Worm (Caenorhabditis elegans) whole organism, late embryonic: ENCODE measurements around the gene adal-1.

Experiments
- F13H6.1 ChIP-seq: sonication (generic microtip); optimal IDR thresholded peaks from 2 replicates; lab custom pipeline; 2016; ENCODE audit warnings: missing genetic modification characterization, missing compliant biosample characterization
- K09A11.1 ChIP-seq: sonication (generic microtip); optimal IDR thresholded peaks from 2 replicates; lab custom pipeline; 2017; ENCODE audit warnings: antibody characterized with exemption, mild to moderate bottlenecking, missing genetic modification characterization, missing compliant biosample characterization; ENCODE audit not compliant: insufficient read depth
- T23F11.4 ChIP-seq: fragments of 200-800 bp; sonication (Bioruptor generic); optimal IDR thresholded peaks from 2 replicates; lab custom pipeline; 2018; ENCODE audit warnings: mild to moderate bottlenecking, missing genetic modification characterization, missing compliant biosample characterization
- ahr-1 ChIP-seq: sonication (generic microtip); optimal IDR thresholded peaks from 2 replicates; lab custom pipeline; 2016; ENCODE audit warnings: missing genetic modification characterization, missing compliant biosample characterization
- ceh-19 ChIP-seq: fragments of 200-800 bp; sonication (Bioruptor generic); optimal IDR thresholded peaks from 2 replicates; lab custom pipeline; 2018; ENCODE audit warnings: mild to moderate bottlenecking, missing genetic modification characterization, missing compliant biosample characterization
- ceh-2 ChIP-seq: sonication (generic microtip); optimal IDR thresholded peaks from 2 replicates; lab custom pipeline; 2016; ENCODE audit warnings: missing genotype, missing genetic modification characterization, missing compliant biosample characterization
- ceh-22 ChIP-seq: sonication (generic microtip); optimal IDR thresholded peaks from 2 replicates; lab custom pipeline; 2017; ENCODE audit warnings: missing biosample characterization, missing genetic modification characterization
- ceh-24 ChIP-seq: sonication (generic microtip); optimal IDR thresholded peaks from 2 replicates; lab custom pipeline; 2016; ENCODE audit warnings: mild to moderate bottlenecking, missing genetic modification characterization, missing compliant biosample characterization
- ceh-30 ChIP-seq: fragments of 150-350 bp; optimal IDR thresholded peaks from 2 replicates; lab custom pipeline; 2014; ENCODE audit warnings: missing biosample characterization, missing genetic modification characterization
- ceh-34 ChIP-seq: sonication (generic microtip); optimal IDR thresholded peaks from 2 replicates; lab custom pipeline; 2016; ENCODE audit warnings: mild to moderate bottlenecking, missing genetic modification characterization, missing compliant biosample characterization
- ceh-45 ChIP-seq: fragments of 200-800 bp; sonication (Bioruptor generic); IDR thresholded peaks from 2 replicates; pipeline ENCODE4 v1.3.6; 2022; ENCODE audit warnings: missing genetic modification reagents, missing genetic modification characterization, missing compliant biosample characterization
- ceh-48 ChIP-seq: sonication (generic microtip); optimal IDR thresholded peaks from 2 replicates; lab custom pipeline; 2016; ENCODE audit warnings: missing genetic modification characterization, inconsistent platforms, missing compliant biosample characterization
- ceh-9 ChIP-seq: sonication (generic microtip); optimal IDR thresholded peaks from 2 replicates; lab custom pipeline; 2016; ENCODE audit warnings: mild to moderate bottlenecking, missing genetic modification characterization, inconsistent platforms, missing compliant biosample characterization
- che-1 ChIP-seq: sonication (generic microtip); optimal IDR thresholded peaks from 2 replicates; lab custom pipeline; 2016; ENCODE audit warnings: mild to moderate bottlenecking, missing genetic modification characterization, missing compliant biosample characterization
- dve-1 ChIP-seq: sonication (generic microtip); optimal IDR thresholded peaks from 2 replicates; lab custom pipeline; 2017; ENCODE audit warnings: antibody characterized with exemption, mild to moderate bottlenecking, missing genetic modification characterization, missing compliant biosample characterization
- elt-4 ChIP-seq: sonication (generic microtip); optimal IDR thresholded peaks from 2 replicates; lab custom pipeline; 2016; ENCODE audit warnings: missing genetic modification characterization, missing compliant biosample characterization
- ets-4 ChIP-seq: sonication (generic microtip); optimal IDR thresholded peaks from 2 replicates; lab custom pipeline; 2016; ENCODE audit warnings: missing genetic modification characterization, missing compliant biosample characterization
- eyg-1 ChIP-seq: sonication (generic microtip); optimal IDR thresholded peaks from 2 replicates; lab custom pipeline; 2016; ENCODE audit warnings: missing genotype, missing genetic modification characterization, missing compliant biosample characterization
- fkh-6 ChIP-seq: sonication (generic microtip); optimal IDR thresholded peaks from 2 replicates; lab custom pipeline; 2016; ENCODE audit warnings: missing genetic modification characterization, missing compliant biosample characterization
- gmeb-2 ChIP-seq: sonication (generic microtip); optimal IDR thresholded peaks from 2 replicates; lab custom pipeline; 2016; ENCODE audit warnings: missing genetic modification characterization, inconsistent platforms, missing compliant biosample characterization
- hlh-8 ChIP-seq: sonication (generic microtip); optimal IDR thresholded peaks from 2 replicates; lab custom pipeline; 2016; ENCODE audit warnings: missing genotype, missing genetic modification characterization, missing compliant biosample characterization
- lin-11 ChIP-seq: fragments of 200-800 bp; sonication (Bioruptor generic); optimal IDR thresholded peaks from 2 replicates; lab custom pipeline; 2018; ENCODE audit warnings: mild to moderate bottlenecking, missing genetic modification characterization, missing compliant biosample characterization
- mec-3 ChIP-seq: sonication (generic microtip); optimal IDR thresholded peaks from 2 replicates; lab custom pipeline; 2016; ENCODE audit warnings: borderline replicate concordance, missing genetic modification characterization, missing compliant biosample characterization
- pat-9 ChIP-seq: fragments of 200-800 bp; sonication (Bioruptor generic); optimal IDR thresholded peaks from 2 replicates; lab custom pipeline; 2018; ENCODE audit warnings: mild to moderate bottlenecking, missing genetic modification characterization, moderate library complexity, missing compliant biosample characterization
- pha-2 ChIP-seq: sonication (generic microtip); optimal IDR thresholded peaks from 2 replicates; lab custom pipeline; 2017; ENCODE audit warnings: mild to moderate bottlenecking, missing genetic modification characterization, missing compliant biosample characterization
- pqm-1 ChIP-seq: sonication (generic microtip); optimal IDR thresholded peaks from 2 replicates; lab custom pipeline; 2016; ENCODE audit warnings: missing genetic modification characterization, missing compliant biosample characterization
- rnt-1 ChIP-seq: sonication (generic microtip); optimal IDR thresholded peaks from 2 replicates; lab custom pipeline; 2016; ENCODE audit warnings: missing genetic modification characterization, missing compliant biosample characterization
- sdc-2 ChIP-seq: sonication (generic microtip); optimal IDR thresholded peaks from 2 replicates; lab custom pipeline; 2016; ENCODE audit warnings: missing genotype, missing genetic modification characterization, missing compliant biosample characterization
- tbx-2 ChIP-seq: sonication (generic microtip); optimal IDR thresholded peaks from 2 replicates; lab custom pipeline; 2016; ENCODE audit warnings: missing genetic modification characterization, missing compliant biosample characterization
- unc-55 ChIP-seq: sonication (generic microtip); optimal IDR thresholded peaks from 2 replicates; lab custom pipeline; 2017; ENCODE audit warnings: missing biosample characterization, missing genetic modification reagents, missing genetic modification characterization
- zip-5 ChIP-seq: sonication (generic microtip); optimal IDR thresholded peaks from 2 replicates; lab custom pipeline; 2016; ENCODE audit warnings: missing genetic modification characterization, missing compliant biosample characterization
- ztf-16 ChIP-seq: sonication (generic microtip); optimal IDR thresholded peaks from 2 replicates; lab custom pipeline; 2017; ENCODE audit warnings: missing genetic modification characterization, missing compliant biosample characterization

Gene adal-1

DNA sequence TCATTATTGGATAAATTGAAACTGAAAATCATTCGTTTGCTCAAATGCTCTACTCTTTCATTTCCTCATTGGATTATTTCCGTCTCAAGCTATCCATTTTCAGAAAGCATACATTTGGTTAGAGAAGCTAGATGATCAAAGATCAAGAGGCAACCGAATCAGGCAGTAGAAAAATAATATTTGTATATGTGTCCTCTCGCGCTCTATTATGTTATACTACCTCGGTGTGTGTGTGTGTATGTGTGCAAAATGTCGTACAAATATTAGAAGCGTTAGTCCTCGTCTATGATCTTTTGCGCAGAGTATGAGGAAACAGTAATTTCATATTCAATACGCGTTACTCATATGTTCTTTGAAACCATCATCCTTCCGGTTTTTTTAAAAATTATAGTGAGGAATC lies 43.6 kb upstream of the adal-1 start:
- no peak for TF ChIP-seq pqm-1 (tag; lab: Kevin White, UChicago)
- peak; percentile 41 for TF ChIP-seq tbx-2
- TF ChIP-seq, all 69 proteins: peak for 1

DNA sequence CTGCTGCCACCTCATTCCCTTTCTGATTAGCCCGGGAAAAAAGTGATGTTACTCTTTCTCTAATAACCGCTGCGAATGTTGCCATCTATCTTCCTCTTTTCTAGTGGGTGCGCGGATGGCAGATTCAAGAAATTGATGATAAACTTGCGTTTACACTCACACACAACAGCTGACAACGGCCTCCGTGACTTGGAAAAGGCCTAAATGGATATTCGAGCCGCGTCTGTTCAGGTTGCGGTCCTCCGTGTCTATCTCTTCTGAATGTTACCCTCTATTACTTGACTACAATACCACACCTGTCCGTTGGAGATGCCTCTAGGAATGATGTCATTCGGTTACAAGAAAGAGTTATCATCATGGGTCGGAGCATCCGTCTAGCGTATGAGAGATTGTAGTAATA lies 43.1 kb upstream of the adal-1 start:
- TF ChIP-seq ceh-24: no peak
- TF ChIP-seq F13H6.1 (tag; lab: Kevin White, UChicago): no peak
- no peak for TF ChIP-seq gmeb-2
- TF ChIP-seq pat-9 (tag; lab: Kevin White, UChicago): no peak
- no peak for TF ChIP-seq che-1 (tag; lab: Kevin White, UChicago)
- no peak for TF ChIP-seq pqm-1 (tag; lab: Kevin White, UChicago)
- TF ChIP-seq ahr-1 (tag; lab: Kevin White, UChicago): no peak
- no peak for TF ChIP-seq zip-5 (tag; lab: Kevin White, UChicago)
- no peak for TF ChIP-seq pha-2
- no peak for TF ChIP-seq ceh-48 (tag; lab: Kevin White, UChicago)
- TF ChIP-seq eyg-1 (tag; lab: Kevin White, UChicago): no peak
- no peak for TF ChIP-seq ceh-30 (tag; lab: Kevin White, UChicago)
- TF ChIP-seq ceh-34 (tag; lab: Kevin White, UChicago): no peak
- no peak for TF ChIP-seq ceh-22
- TF ChIP-seq ceh-45 (GFP tag; lab: Robert Waterston, UW): no peak
- TF ChIP-seq elt-4 (tag; lab: Kevin White, UChicago): no peak
- no peak for TF ChIP-seq ztf-16 (tag; lab: Kevin White, UChicago)
- no peak for TF ChIP-seq ets-4 (tag; lab: Kevin White, UChicago)
- TF ChIP-seq rnt-1 (tag; lab: Kevin White, UChicago): no peak
- TF ChIP-seq unc-55 (GFP tag; lab: Kevin White, UChicago): no peak

DNA sequence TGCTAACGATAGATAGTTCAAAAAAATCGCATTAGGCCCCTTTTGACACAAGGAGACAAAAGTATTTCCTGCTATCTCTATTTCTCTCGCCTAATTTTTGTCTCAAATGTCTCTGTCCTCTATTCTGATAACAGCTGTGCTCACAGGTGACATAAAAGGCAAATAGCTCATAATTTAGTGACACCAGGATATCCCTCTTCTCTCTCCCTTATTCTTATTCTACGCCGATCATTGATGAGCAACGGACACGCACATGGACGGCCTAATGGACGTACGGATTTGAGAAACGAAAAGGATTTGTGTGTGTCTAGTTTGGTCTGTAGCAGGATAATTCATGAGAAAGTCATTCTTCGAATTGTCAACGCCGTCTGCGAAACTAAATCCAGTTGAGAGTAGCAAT lies 42.5 kb upstream of the adal-1 start:
- TF ChIP-seq unc-55 (GFP tag; lab: Kevin White, UChicago): peak; percentile 26
- TF ChIP-seq gmeb-2: no peak

DNA sequence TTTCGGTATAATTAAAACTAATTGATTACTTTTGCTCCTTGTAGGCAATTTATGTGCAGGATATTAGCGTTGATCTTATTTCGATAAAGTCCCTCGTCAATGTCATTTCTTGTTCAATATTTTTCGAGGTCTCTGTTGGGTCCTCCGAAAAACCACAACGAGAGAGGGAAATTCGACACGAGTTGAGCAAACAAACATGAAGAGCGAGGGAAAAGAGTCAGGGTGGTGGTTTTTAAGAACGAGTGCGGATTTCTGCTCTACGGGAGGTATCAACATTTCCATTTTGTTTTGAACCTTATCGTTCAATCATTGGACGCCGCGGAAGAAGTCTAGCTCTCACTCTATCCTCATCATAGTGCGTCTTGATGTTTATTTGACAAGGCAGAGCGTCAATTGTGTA lies 41.3 kb upstream of the adal-1 start:
- TF ChIP-seq mec-3 (tag; lab: Kevin White, UChicago): no peak
- no peak for TF ChIP-seq hlh-8 (tag; lab: Kevin White, UChicago)
- peak; percentile 92 for TF ChIP-seq ceh-34 (tag; lab: Kevin White, UChicago)
- TF ChIP-seq lin-11: no peak
- TF ChIP-seq ahr-1 (tag; lab: Kevin White, UChicago): no peak
- peak; percentile 25 for TF ChIP-seq ceh-19
- TF ChIP-seq dve-1 (tag; lab: Kevin White, UChicago): no peak
- TF ChIP-seq tbx-2: no peak
- TF ChIP-seq sdc-2: no peak
- no peak for TF ChIP-seq ceh-45 (GFP tag; lab: Robert Waterston, UW)
- no peak for TF ChIP-seq fkh-6
- no peak for TF ChIP-seq eyg-1 (tag; lab: Kevin White, UChicago)

DNA sequence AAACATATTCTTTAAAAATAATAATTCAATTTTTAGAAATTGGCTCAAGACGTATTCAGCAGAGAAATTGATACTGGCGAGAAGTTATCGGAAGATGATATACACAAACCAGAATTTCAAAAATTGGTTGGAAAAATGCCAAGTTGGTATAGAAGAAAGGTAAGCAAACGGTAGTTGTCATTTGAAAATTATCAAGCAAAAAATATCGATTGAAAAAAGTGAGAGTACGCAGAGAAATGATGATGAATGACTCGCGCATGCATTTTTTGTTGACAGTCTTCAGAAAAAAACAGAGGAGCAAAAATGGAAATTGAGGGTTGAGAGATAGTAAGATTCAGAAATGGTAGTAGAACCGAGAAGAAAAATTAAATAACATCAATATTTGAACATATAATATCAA lies 39.5 kb upstream of the adal-1 start:
- TF ChIP-seq ahr-1 (tag; lab: Kevin White, UChicago) (no peak), ceh-9 (tag; lab: Kevin White, UChicago) (no peak), ztf-16 (tag; lab: Kevin White, UChicago) (no peak), unc-55 (GFP tag; lab: Kevin White, UChicago) (no peak)

DNA sequence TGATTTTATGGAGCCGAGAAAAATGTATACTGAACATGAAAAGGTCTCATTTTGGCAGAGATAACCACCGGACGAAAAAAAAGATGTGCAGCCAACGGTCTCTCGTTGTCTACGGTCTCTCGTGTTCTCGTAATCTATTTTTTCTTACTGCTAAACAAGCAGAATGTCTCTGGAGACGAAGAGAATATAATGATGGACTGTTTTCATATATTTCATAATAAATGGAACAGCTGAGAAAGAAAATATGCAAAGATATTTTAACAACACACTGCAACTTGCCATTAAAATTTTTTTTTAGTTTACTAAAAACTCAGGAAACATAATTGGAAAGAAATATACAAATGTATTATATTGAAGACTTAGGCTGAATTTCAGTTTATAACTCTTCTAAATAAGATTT lies 36.6 kb upstream of the adal-1 start:
- TF ChIP-seq pat-9 (tag; lab: Kevin White, UChicago): no peak
- no peak for TF ChIP-seq ceh-2 (tag; lab: Kevin White, UChicago)
- no peak for TF ChIP-seq sdc-2
- TF ChIP-seq K09A11.1: no peak
- TF ChIP-seq che-1 (tag; lab: Kevin White, UChicago): no peak
- TF ChIP-seq ceh-30 (tag; lab: Kevin White, UChicago): no peak
- no peak for TF ChIP-seq pha-2
- no peak for TF ChIP-seq T23F11.4 (GFP tag; lab: Kevin White, UChicago)
